Worm (Caenorhabditis elegans) whole organism, L2 larva: ENCODE measurements around the gene col-36.

Experiments
- F13H6.1 ChIP-seq: sonication (generic microtip); optimal IDR thresholded peaks from 2 replicates; lab custom pipeline; 2016; ENCODE audit warnings: missing genetic modification characterization, missing compliant biosample characterization
- R02D3.7 ChIP-seq: fragments of 150-350 bp; optimal IDR thresholded peaks from 2 replicates; lab custom pipeline; 2014; ENCODE audit warnings: missing biosample characterization, missing genetic modification characterization
- ceh-16 ChIP-seq: fragments of 150-350 bp; optimal IDR thresholded peaks from 2 replicates; lab custom pipeline; 2014; ENCODE audit warnings: missing biosample characterization, missing genetic modification characterization
- dmd-4 ChIP-seq: sonication (generic microtip); optimal IDR thresholded peaks from 2 replicates; lab custom pipeline; 2017; ENCODE audit warnings: missing biosample characterization, missing genetic modification characterization
- egl-27 ChIP-seq: sonication (generic microtip); optimal IDR thresholded peaks from 3 replicates; lab custom pipeline; 2017; ENCODE audit warnings: missing biosample characterization, missing genetic modification reagents, missing genetic modification characterization
- mbf-1 ChIP-seq: sonication (generic microtip); optimal IDR thresholded peaks from 2 replicates; lab custom pipeline; 2017; ENCODE audit warnings: missing biosample characterization, missing genetic modification characterization
- mdl-1 ChIP-seq, 2 experiments: fragments of 150-350 bp in 1 of 2; sonication (generic microtip) in 1 of 2; optimal IDR thresholded peaks; 2 replicates each; lab custom pipeline; 2017; ENCODE audit warnings: missing biosample characterization in 2 of 2, missing genetic modification characterization in 2 of 2
- sem-4 ChIP-seq: fragments of 150-350 bp; optimal IDR thresholded peaks from 2 replicates; lab custom pipeline; 2014; ENCODE audit warnings: missing biosample characterization, missing genetic modification reagents, missing genetic modification characterization
- unc-39 ChIP-seq: fragments of 150-350 bp; optimal IDR thresholded peaks from 2 replicates; lab custom pipeline; 2014; ENCODE audit warnings: missing biosample characterization, missing genetic modification characterization
- ztf-1 ChIP-seq: fragments of 200-800 bp; sonication (Bioruptor generic); conservative IDR thresholded peaks from 2 replicates; pipeline ENCODE4 v1.3.6; 2022; ENCODE audit warnings: missing genetic modification characterization, missing compliant biosample characterization
- ztf-4 ChIP-seq: fragments of 150-350 bp; optimal IDR thresholded peaks from 2 replicates; lab custom pipeline; 2014; ENCODE audit warnings: missing biosample characterization, missing genetic modification characterization

DNA sequence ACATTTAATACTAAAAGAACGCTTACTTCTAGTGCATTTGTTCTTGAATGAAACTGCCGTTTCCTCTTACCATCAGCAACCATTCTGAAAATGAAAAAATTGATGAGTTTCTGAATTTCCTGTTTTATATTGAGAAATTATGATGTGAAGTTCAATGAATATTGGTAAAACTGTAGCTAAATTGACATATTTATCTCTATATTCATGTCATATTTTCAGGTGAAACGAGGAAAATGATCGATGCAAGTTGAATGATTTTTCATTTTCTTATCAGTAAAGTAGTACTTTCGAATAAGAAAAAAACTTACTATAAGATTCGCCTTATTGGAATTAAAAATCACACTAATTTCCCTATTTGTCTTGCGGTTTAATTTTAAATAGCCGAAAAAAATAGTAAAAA lies 41.6 kb upstream of the col-36 start, which contains the start of gene E04F6.15:
- TF ChIP-seq ztf-4 (tag; lab: Kevin White, UChicago) (no peak), sem-4 (no peak), R02D3.7 (tag; lab: Kevin White, UChicago) (no peak), F13H6.1 (no peak), dmd-4 (no peak), mdl-1 (tag; optimal IDR thresholded peaks at IDR 0.05; lab: Kevin White, UChicago) (no peak), mbf-1 (tag; lab: Kevin White, UChicago) (no peak), egl-27 (tag; lab: Kevin White, UChicago) (no peak), ceh-16 (no peak), ztf-1 (GFP tag; lab: Robert Waterston, UW) (no peak), unc-39 (tag; lab: Kevin White, UChicago) (no peak)
